Worm (Caenorhabditis elegans) whole organism, late embryonic: Measurements from ENCODE around the gene arf-5.

ENCODE experiments used
- C08G9.2 ChIP-seq: sonication (generic microtip); optimal IDR thresholded peaks from 2 replicates; lab custom pipeline; 2016; ENCODE audit warnings: mild to moderate bottlenecking, missing genetic modification characterization, moderate library complexity, missing compliant biosample characterization
- C38D4.7 ChIP-seq: fragments of 200-800 bp; sonication (Bioruptor generic); optimal IDR thresholded peaks from 2 replicates; lab custom pipeline; 2018; ENCODE audit warnings: mild to moderate bottlenecking, missing genetic modification characterization, moderate library complexity, missing compliant biosample characterization
- F13H6.1 ChIP-seq: sonication (generic microtip); optimal IDR thresholded peaks from 2 replicates; lab custom pipeline; 2016; ENCODE audit warnings: missing genetic modification characterization, missing compliant biosample characterization
- K09A11.1 ChIP-seq: sonication (generic microtip); optimal IDR thresholded peaks from 2 replicates; lab custom pipeline; 2017; ENCODE audit warnings: antibody characterized with exemption, mild to moderate bottlenecking, missing genetic modification characterization, missing compliant biosample characterization; ENCODE audit not compliant: insufficient read depth
- T23F11.4 ChIP-seq: fragments of 200-800 bp; sonication (Bioruptor generic); optimal IDR thresholded peaks from 2 replicates; lab custom pipeline; 2018; ENCODE audit warnings: mild to moderate bottlenecking, missing genetic modification characterization, missing compliant biosample characterization
- Y22D7AL.16 ChIP-seq: sonication (generic microtip); optimal IDR thresholded peaks from 2 replicates; lab custom pipeline; 2016; ENCODE audit warnings: missing genetic modification characterization, missing compliant biosample characterization
- ahr-1 ChIP-seq: sonication (generic microtip); optimal IDR thresholded peaks from 2 replicates; lab custom pipeline; 2016; ENCODE audit warnings: missing genetic modification characterization, missing compliant biosample characterization
- ceh-14 ChIP-seq: sonication (generic microtip); optimal IDR thresholded peaks from 2 replicates; lab custom pipeline; 2016; ENCODE audit warnings: missing genotype, missing genetic modification characterization, missing compliant biosample characterization
- ceh-18 ChIP-seq: sonication (generic microtip); optimal IDR thresholded peaks from 2 replicates; lab custom pipeline; 2016; ENCODE audit warnings: missing genetic modification characterization, missing compliant biosample characterization
- ceh-19 ChIP-seq: fragments of 200-800 bp; sonication (Bioruptor generic); optimal IDR thresholded peaks from 2 replicates; lab custom pipeline; 2018; ENCODE audit warnings: mild to moderate bottlenecking, missing genetic modification characterization, missing compliant biosample characterization
- ceh-2 ChIP-seq: sonication (generic microtip); optimal IDR thresholded peaks from 2 replicates; lab custom pipeline; 2016; ENCODE audit warnings: missing genotype, missing genetic modification characterization, missing compliant biosample characterization
- ceh-24 ChIP-seq: sonication (generic microtip); optimal IDR thresholded peaks from 2 replicates; lab custom pipeline; 2016; ENCODE audit warnings: mild to moderate bottlenecking, missing genetic modification characterization, missing compliant biosample characterization
- ceh-31 ChIP-seq: sonication (generic microtip); optimal IDR thresholded peaks from 2 replicates; lab custom pipeline; 2016; ENCODE audit warnings: missing genetic modification characterization, missing compliant biosample characterization
- ceh-34 ChIP-seq: sonication (generic microtip); optimal IDR thresholded peaks from 2 replicates; lab custom pipeline; 2016; ENCODE audit warnings: mild to moderate bottlenecking, missing genetic modification characterization, missing compliant biosample characterization
- ceh-45 ChIP-seq: fragments of 200-800 bp; sonication (Bioruptor generic); IDR thresholded peaks from 2 replicates; pipeline ENCODE4 v1.3.6; 2022; ENCODE audit warnings: missing genetic modification reagents, missing genetic modification characterization, missing compliant biosample characterization
- ceh-48 ChIP-seq: sonication (generic microtip); optimal IDR thresholded peaks from 2 replicates; lab custom pipeline; 2016; ENCODE audit warnings: missing genetic modification characterization, inconsistent platforms, missing compliant biosample characterization
- ceh-6 ChIP-seq: fragments of 200-800 bp; sonication (Bioruptor generic); optimal IDR thresholded peaks from 2 replicates; lab custom pipeline; 2018; ENCODE audit warnings: mild to moderate bottlenecking, missing genetic modification characterization, missing compliant biosample characterization
- ceh-9 ChIP-seq: sonication (generic microtip); optimal IDR thresholded peaks from 2 replicates; lab custom pipeline; 2016; ENCODE audit warnings: mild to moderate bottlenecking, missing genetic modification characterization, inconsistent platforms, missing compliant biosample characterization
- che-1 ChIP-seq: sonication (generic microtip); optimal IDR thresholded peaks from 2 replicates; lab custom pipeline; 2016; ENCODE audit warnings: mild to moderate bottlenecking, missing genetic modification characterization, missing compliant biosample characterization
- dmd-4 ChIP-seq: sonication (generic microtip); optimal IDR thresholded peaks from 2 replicates; lab custom pipeline; 2016; ENCODE audit warnings: borderline replicate concordance, missing genetic modification characterization, missing compliant biosample characterization
- elt-2 ChIP-seq: sonication (generic microtip); optimal IDR thresholded peaks from 2 replicates; lab custom pipeline; 2016; ENCODE audit warnings: missing genetic modification reagents, missing genetic modification characterization, missing compliant biosample characterization
- elt-4 ChIP-seq: sonication (generic microtip); optimal IDR thresholded peaks from 2 replicates; lab custom pipeline; 2016; ENCODE audit warnings: missing genetic modification characterization, missing compliant biosample characterization
- ets-4 ChIP-seq: sonication (generic microtip); optimal IDR thresholded peaks from 2 replicates; lab custom pipeline; 2016; ENCODE audit warnings: missing genetic modification characterization, missing compliant biosample characterization
- eyg-1 ChIP-seq: sonication (generic microtip); optimal IDR thresholded peaks from 2 replicates; lab custom pipeline; 2016; ENCODE audit warnings: missing genotype, missing genetic modification characterization, missing compliant biosample characterization
- fax-1 ChIP-seq: sonication (generic microtip); optimal IDR thresholded peaks from 2 replicates; lab custom pipeline; 2016; ENCODE audit warnings: missing genotype, missing genetic modification characterization, missing compliant biosample characterization
- fkh-10 ChIP-seq: fragments of 150-350 bp; optimal IDR thresholded peaks from 2 replicates; lab custom pipeline; 2014; ENCODE audit warnings: missing biosample characterization, missing genetic modification reagents, missing genetic modification characterization
- fkh-6 ChIP-seq: sonication (generic microtip); optimal IDR thresholded peaks from 2 replicates; lab custom pipeline; 2016; ENCODE audit warnings: missing genetic modification characterization, missing compliant biosample characterization
- hlh-30 ChIP-seq: sonication (generic microtip); optimal IDR thresholded peaks from 2 replicates; lab custom pipeline; 2017; ENCODE audit warnings: antibody characterized with exemption, missing genetic modification characterization, missing compliant biosample characterization; ENCODE audit not compliant: insufficient read depth
- hlh-6 ChIP-seq: sonication (generic microtip); optimal IDR thresholded peaks from 2 replicates; lab custom pipeline; 2016; ENCODE audit warnings: missing genotype, missing genetic modification characterization, missing compliant biosample characterization
- lim-6 ChIP-seq: sonication (generic microtip); optimal IDR thresholded peaks from 2 replicates; lab custom pipeline; 2016; ENCODE audit warnings: missing genetic modification characterization, missing compliant biosample characterization
- lin-11 ChIP-seq: fragments of 200-800 bp; sonication (Bioruptor generic); optimal IDR thresholded peaks from 2 replicates; lab custom pipeline; 2018; ENCODE audit warnings: mild to moderate bottlenecking, missing genetic modification characterization, missing compliant biosample characterization
- nfya-1 ChIP-seq: sonication (generic microtip); optimal IDR thresholded peaks from 2 replicates; lab custom pipeline; 2017; ENCODE audit warnings: missing genetic modification characterization, mild to moderate bottlenecking, missing compliant biosample characterization, antibody characterized with exemption, moderate library complexity
- nhr-232 ChIP-seq: sonication (generic microtip); optimal IDR thresholded peaks from 2 replicates; lab custom pipeline; 2016; ENCODE audit warnings: missing genetic modification characterization, missing compliant biosample characterization
- npax-4 ChIP-seq: sonication (generic microtip); optimal IDR thresholded peaks from 2 replicates; lab custom pipeline; 2016; ENCODE audit warnings: missing genetic modification characterization, missing compliant biosample characterization
- pat-9 ChIP-seq: fragments of 200-800 bp; sonication (Bioruptor generic); optimal IDR thresholded peaks from 2 replicates; lab custom pipeline; 2018; ENCODE audit warnings: mild to moderate bottlenecking, missing genetic modification characterization, moderate library complexity, missing compliant biosample characterization
- pax-1 ChIP-seq: fragments of 150-350 bp; optimal IDR thresholded peaks from 2 replicates; lab custom pipeline; 2014; ENCODE audit warnings: missing biosample characterization, missing genetic modification characterization
- pha-4 ChIP-seq: fragments of 150-350 bp; optimal IDR thresholded peaks from 2 replicates; lab custom pipeline; 2018; ENCODE audit warnings: missing biosample characterization, missing genetic modification reagents, missing genetic modification characterization
- pros-1 ChIP-seq: fragments of 150-350 bp; optimal IDR thresholded peaks from 2 replicates; lab custom pipeline; 2014; ENCODE audit warnings: missing biosample characterization, missing genetic modification reagents, missing genetic modification characterization
- ref-2 ChIP-seq: sonication (generic microtip); optimal IDR thresholded peaks from 2 replicates; lab custom pipeline; 2016; ENCODE audit warnings: missing genetic modification characterization, missing compliant biosample characterization
- rnt-1 ChIP-seq: sonication (generic microtip); optimal IDR thresholded peaks from 2 replicates; lab custom pipeline; 2016; ENCODE audit warnings: missing genetic modification characterization, missing compliant biosample characterization
- sox-2 ChIP-seq: fragments of 200-800 bp; sonication (Bioruptor generic); IDR thresholded peaks from 2 replicates; pipeline ENCODE4 v1.3.6; 2022; ENCODE audit warnings: missing genetic modification reagents, missing genetic modification characterization, missing compliant biosample characterization
- ttx-3 ChIP-seq: sonication (generic microtip); optimal IDR thresholded peaks from 2 replicates; lab custom pipeline; 2016; ENCODE audit warnings: missing genetic modification reagents, missing genetic modification characterization, missing compliant biosample characterization
- unc-3 ChIP-seq, 2 experiments: fragments of 200-800 bp in 1 of 2; sonication (Bioruptor generic) in 1 of 2; sonication (generic microtip) in 1 of 2; conservative IDR thresholded peaks in 1 of 2; optimal IDR thresholded peaks in 1 of 2; 2 replicates each; pipeline versions ENCODE4 v1.3.6 to Lab custom; 2016 to 2022; ENCODE audit warnings: missing compliant biosample characterization in 2 of 2, missing genetic modification characterization in 2 of 2, missing genetic modification reagents in 1 of 2
- unc-86 ChIP-seq: sonication (generic microtip); optimal IDR thresholded peaks from 2 replicates; lab custom pipeline; 2016; ENCODE audit warnings: missing genetic modification characterization, missing compliant biosample characterization

arf-5 gene

ce11 chrIV:8004019-8004418, 21.7 kb downstream of the arf-5 start, which contains the start of gene rig-4:
Gene rig-4, minus strand, starts transcription at chrIV:8004119.
- TF ChIP-seq che-1 (tag; lab: Kevin White, UChicago) (no peak), lin-11 (no peak), sox-2 (GFP tag; lab: Robert Waterston, UW) (no peak), ceh-48 (tag; lab: Kevin White, UChicago) (no peak), ceh-18 (tag; lab: Kevin White, UChicago) (no peak), pha-4 (tag; lab: Kevin White, UChicago) (no peak)

- TF ChIP-seq C38D4.7 (GFP tag; lab: Kevin White, UChicago) (no peak), ceh-48 (tag; lab: Kevin White, UChicago) (no peak), ceh-45 (GFP tag; lab: Robert Waterston, UW) (no peak), T23F11.4 (no peak), elt-2 (tag; lab: Kevin White, UChicago) (no peak), F13H6.1 (no peak), lim-6 (no peak), unc-86 (tag; lab: Kevin White, UChicago) (no peak), unc-3 (GFP tag; conservative IDR thresholded peaks at IDR 0.05; lab: Robert Waterston, UW) (no peak), unc-3 (tag; optimal IDR thresholded peaks at IDR 0.05; lab: Kevin White, UChicago) (no peak), nhr-232 (tag; lab: Kevin White, UChicago) (no peak), pros-1 (tag; lab: Kevin White, UChicago) (no peak), elt-4 (no peak)
Measured at ce11 chrIV:8005376-8005775, 23.1 kb downstream of the arf-5 start.

- TF ChIP-seq ceh-9 (tag; lab: Kevin White, UChicago) (no peak), ets-4 (tag; lab: Kevin White, UChicago) (no peak), rnt-1 (tag; lab: Kevin White, UChicago) (no peak), ceh-48 (tag; lab: Kevin White, UChicago) (no peak), elt-2 (tag; lab: Kevin White, UChicago) (no peak), C38D4.7 (GFP tag; lab: Kevin White, UChicago) (no peak), ceh-24 (tag; lab: Kevin White, UChicago) (no peak), T23F11.4 (no peak), pha-4 (tag; lab: Kevin White, UChicago) (no peak), ceh-2 (no peak), ttx-3 (tag; lab: Kevin White, UChicago) (no peak), unc-3 (GFP tag; conservative IDR thresholded peaks at IDR 0.05; lab: Robert Waterston, UW) (no peak), unc-3 (tag; optimal IDR thresholded peaks at IDR 0.05; lab: Kevin White, UChicago) (no peak), hlh-6 (tag; lab: Kevin White, UChicago) (no peak), unc-86 (tag; lab: Kevin White, UChicago) (no peak), hlh-30 (tag; lab: Kevin White, UChicago) (no peak), ceh-31 (tag; lab: Kevin White, UChicago) (no peak), pat-9 (no peak), eyg-1 (tag; lab: Kevin White, UChicago) (no peak), ref-2 (no peak), fkh-10 (GFP tag; lab: Kevin White, UChicago) (no peak)
Measured at ce11 chrIV:8006161-8006560, 23.8 kb downstream of the arf-5 start.

DNA sequence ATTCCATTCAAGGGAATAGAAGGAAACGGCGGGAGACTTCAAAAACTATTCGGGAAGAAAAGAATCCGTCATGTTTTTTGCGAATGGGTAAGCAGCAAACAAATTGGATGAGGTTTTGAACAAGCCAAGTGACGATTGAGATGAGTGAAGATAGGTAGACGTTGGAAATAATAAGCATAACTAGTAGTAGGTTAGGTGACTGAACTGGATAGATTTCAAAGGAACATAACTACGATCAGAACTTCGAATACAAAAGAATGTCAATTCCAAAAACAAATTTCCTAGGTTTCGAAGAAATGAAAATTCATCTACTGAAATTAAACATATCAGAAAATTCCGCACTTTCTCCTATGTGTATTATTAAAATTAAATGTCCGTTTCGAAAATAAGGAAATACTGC, 25.2 kb downstream of the arf-5 start:
- TF ChIP-seq pat-9 (no peak), ahr-1 (tag; lab: Kevin White, UChicago) (no peak), ceh-19 (no peak), npax-4 (tag; lab: Kevin White, UChicago) (no peak), ceh-6 (no peak), pax-1 (tag; lab: Kevin White, UChicago) (no peak), fax-1 (tag; lab: Kevin White, UChicago) (no peak), ceh-34 (tag; lab: Kevin White, UChicago) (no peak), ceh-24 (tag; lab: Kevin White, UChicago) (no peak), sox-2 (GFP tag; lab: Robert Waterston, UW) (no peak), dmd-4 (tag; lab: Kevin White, UChicago) (no peak), C08G9.2 (no peak), nhr-232 (tag; lab: Kevin White, UChicago) (no peak), ets-4 (tag; lab: Kevin White, UChicago) (no peak), fkh-6 (tag; lab: Kevin White, UChicago) (no peak), Y22D7AL.16 (tag; lab: Kevin White, UChicago) (no peak), nfya-1 (no peak), ceh-14 (no peak), K09A11.1 (tag; lab: Kevin White, UChicago) (no peak)
- TF ChIP-seq, all 69 proteins: peak for 0
